Fruit fly (Drosophila melanogaster) whole organism, wandering third instar larva: ENCODE data around the gene CG11345.

Experiments
- Abd-B ChIP-seq: fragments of >200 bp; optimal IDR thresholded peaks from 2 replicates; lab custom pipeline; 2017; ENCODE audit warnings: missing biosample characterization, missing genetic modification characterization
- CG32264 ChIP-seq: fragments of 200-800 bp; sonication (Bioruptor generic); optimal IDR thresholded peaks from 2 replicates; lab custom pipeline; 2016; ENCODE audit warnings: missing biosample characterization, missing genetic modification characterization
- CG9705 ChIP-seq: fragments of 200-800 bp; sonication (Bioruptor generic); optimal IDR thresholded peaks from 2 replicates; lab custom pipeline; 2018; ENCODE audit warnings: missing biosample characterization, mild to moderate bottlenecking, missing genetic modification characterization
- CrebA ChIP-seq: fragments of 200-800 bp; sonication (Bioruptor generic); optimal IDR thresholded peaks from 2 replicates; lab custom pipeline; 2016; ENCODE audit warnings: missing biosample characterization, mild to moderate bottlenecking, missing genetic modification characterization, borderline replicate concordance
- Dif ChIP-seq: fragments of 200-275, 200-300 bp; sonication (Bioruptor generic); optimal IDR thresholded peaks from 2 replicates; lab custom pipeline; 2018; ENCODE audit warnings: missing biosample characterization, missing genetic modification characterization; ENCODE audit not compliant: partially characterized antibody
- GATAd ChIP-seq: sonication (Bioruptor generic); optimal IDR thresholded peaks from 2 replicates; lab custom pipeline; 2016; ENCODE audit warnings: missing biosample characterization, missing genetic modification characterization
- HLH106 ChIP-seq: fragments of 200-800 bp; optimal IDR thresholded peaks from 3 replicates; lab custom pipeline; 2019; ENCODE audit warnings: missing biosample characterization, mild to moderate bottlenecking, missing genetic modification characterization, moderate library complexity
- Hnf4 ChIP-seq: fragments of 200-800 bp; sonication (Bioruptor generic); optimal IDR thresholded peaks from 2 replicates; lab custom pipeline; 2016; ENCODE audit warnings: missing biosample characterization, mild to moderate bottlenecking, missing genetic modification characterization
- Hr78 ChIP-seq: fragments of >200 bp; optimal IDR thresholded peaks from 2 replicates; lab custom pipeline; 2017; ENCODE audit warnings: missing biosample characterization, missing genetic modification characterization
- Hr83 ChIP-seq: fragments of 200-300 bp; sonication (Bioruptor generic); optimal IDR thresholded peaks from 2 replicates; lab custom pipeline; 2016; ENCODE audit warnings: missing biosample characterization, mild to moderate bottlenecking, missing genetic modification characterization, moderate library complexity; ENCODE audit not compliant: poor library complexity, severe bottlenecking
- Jra ChIP-seq: sonication (Bioruptor generic); optimal IDR thresholded peaks from 2 replicates; lab custom pipeline; 2016; ENCODE audit warnings: missing biosample characterization, missing genetic modification characterization
- Myc ChIP-seq: fragments of >200 bp; optimal IDR thresholded peaks from 2 replicates; lab custom pipeline; 2017
- N ChIP-seq: fragments of >200 bp; optimal IDR thresholded peaks from 2 replicates; lab custom pipeline; 2018; ENCODE audit warnings: missing biosample characterization, missing external identifiers, missing genetic modification characterization
- Rel ChIP-seq, 2 experiments: fragments of 200-800 bp; sonication (Bioruptor generic) in 1 of 2; optimal IDR thresholded peaks; 2 replicates in 1 of 2; 3 replicates in 1 of 2; lab custom pipeline; 2016 to 2019; ENCODE audit warnings: mild to moderate bottlenecking in 2 of 2, missing biosample characterization in 2 of 2, missing genetic modification characterization in 2 of 2, moderate library complexity in 1 of 2
- Sp1 ChIP-seq: fragments of 200-800 bp; sonication (Bioruptor generic); optimal IDR thresholded peaks from 3 replicates; lab custom pipeline; 2019; ENCODE audit warnings: missing biosample characterization, mild to moderate bottlenecking, missing genetic modification characterization, moderate library complexity
- Vsx2 ChIP-seq: fragments of 200-300, 225-300 bp; sonication (Bioruptor generic); optimal IDR thresholded peaks from 2 replicates; lab custom pipeline; 2018; ENCODE audit warnings: missing biosample characterization, missing genetic modification characterization; ENCODE audit not compliant: partially characterized antibody
- br ChIP-seq: fragments of 200-800 bp; sonication (Bioruptor generic); optimal IDR thresholded peaks from 2 replicates; lab custom pipeline; 2016; ENCODE audit warnings: missing biosample characterization, missing genetic modification characterization
- brk ChIP-seq: fragments of 200-800 bp; sonication (Bioruptor generic); optimal IDR thresholded peaks from 2 replicates; lab custom pipeline; 2016; ENCODE audit warnings: missing biosample characterization, mild to moderate bottlenecking, missing genetic modification characterization
- dl ChIP-seq, 2 experiments: fragments of 175-275, 200-275 bp in 1 of 2; fragments of 200-275 bp in 1 of 2; sonication (Bioruptor generic); optimal IDR thresholded peaks; lab custom pipeline; 2018; ENCODE audit warnings: mild to moderate bottlenecking in 2 of 2, missing biosample characterization in 2 of 2, missing genetic modification characterization in 2 of 2, moderate library complexity in 2 of 2; ENCODE audit not compliant: partially characterized antibody in 2 of 2, insufficient read depth in 1 of 2
- dsf ChIP-seq: sonication (Bioruptor generic); optimal IDR thresholded peaks from 2 replicates; lab custom pipeline; 2016; ENCODE audit warnings: missing biosample characterization, missing genetic modification characterization, borderline replicate concordance
- ey ChIP-seq: fragments of 200-800 bp; sonication (Bioruptor generic); optimal IDR thresholded peaks from 2 replicates; lab custom pipeline; 2016; ENCODE audit warnings: missing biosample characterization, missing genetic modification characterization
- fru ChIP-seq: fragments of 200-800 bp; sonication (Bioruptor generic); optimal IDR thresholded peaks from 3 replicates; lab custom pipeline; 2016; ENCODE audit warnings: missing biosample characterization, mild to moderate bottlenecking, missing genetic modification characterization
- h ChIP-seq: fragments of 200-800 bp; sonication (Bioruptor generic); optimal IDR thresholded peaks from 3 replicates; lab custom pipeline; 2016; ENCODE audit warnings: missing biosample characterization, mild to moderate bottlenecking, missing genetic modification characterization
- jim ChIP-seq: fragments of 175-275, 200-325 bp; sonication (Bioruptor generic); optimal IDR thresholded peaks from 2 replicates; lab custom pipeline; 2016; ENCODE audit warnings: missing biosample characterization, mild to moderate bottlenecking, missing genetic modification characterization
- lola ChIP-seq: fragments of >200 bp; optimal IDR thresholded peaks from 2 replicates; lab custom pipeline; 2017; ENCODE audit warnings: missing biosample characterization, missing genetic modification characterization
- psq ChIP-seq: fragments of 200-800 bp; sonication (Bioruptor generic); optimal IDR thresholded peaks from 3 replicates; lab custom pipeline; 2017; ENCODE audit warnings: missing biosample characterization, mild to moderate bottlenecking, missing genetic modification characterization, moderate library complexity
- rgr ChIP-seq: fragments of 200-800 bp; sonication (Bioruptor generic); optimal IDR thresholded peaks from 3 replicates; lab custom pipeline; 2016; ENCODE audit warnings: missing biosample characterization, mild to moderate bottlenecking, missing genetic modification characterization
- sage ChIP-seq: fragments of 200-800 bp; sonication (Bioruptor generic); optimal IDR thresholded peaks from 2 replicates; lab custom pipeline; 2016; ENCODE audit warnings: missing biosample characterization, mild to moderate bottlenecking, missing genetic modification characterization
- sv ChIP-seq: fragments of 200-800 bp; sonication (Bioruptor generic); optimal IDR thresholded peaks from 3 replicates; lab custom pipeline; 2016; ENCODE audit warnings: missing biosample characterization, missing genetic modification characterization
- usp ChIP-seq: fragments of >200 bp; optimal IDR thresholded peaks from 2 replicates; lab custom pipeline; 2017; ENCODE audit warnings: missing biosample characterization, missing genetic modification characterization

CG11345 gene

DNA sequence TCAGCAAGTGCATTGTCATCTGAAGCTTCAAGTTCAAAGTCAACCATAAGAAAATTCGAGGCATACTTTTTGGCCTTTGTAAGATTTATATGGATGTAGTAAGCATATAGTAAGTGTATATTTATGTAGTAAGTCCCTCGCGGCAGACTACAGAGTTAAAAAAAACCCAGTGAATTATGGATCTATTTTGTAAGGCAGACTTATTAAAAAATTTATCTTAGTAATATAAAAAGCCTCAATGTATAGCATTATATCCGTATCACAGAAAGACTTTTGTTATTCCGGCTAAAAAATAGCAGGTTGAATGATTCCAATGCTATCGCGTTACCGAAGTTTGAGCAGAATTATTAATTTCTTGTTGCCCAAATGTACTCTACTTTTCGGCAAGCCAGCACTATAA, 26.7 kb upstream of the CG11345 start:
- TF ChIP-seq N (peak; percentile 27), GATAd (no peak), Myc (lab: Kevin White, UChicago) (peak; percentile 50), brk (no peak)

DNA sequence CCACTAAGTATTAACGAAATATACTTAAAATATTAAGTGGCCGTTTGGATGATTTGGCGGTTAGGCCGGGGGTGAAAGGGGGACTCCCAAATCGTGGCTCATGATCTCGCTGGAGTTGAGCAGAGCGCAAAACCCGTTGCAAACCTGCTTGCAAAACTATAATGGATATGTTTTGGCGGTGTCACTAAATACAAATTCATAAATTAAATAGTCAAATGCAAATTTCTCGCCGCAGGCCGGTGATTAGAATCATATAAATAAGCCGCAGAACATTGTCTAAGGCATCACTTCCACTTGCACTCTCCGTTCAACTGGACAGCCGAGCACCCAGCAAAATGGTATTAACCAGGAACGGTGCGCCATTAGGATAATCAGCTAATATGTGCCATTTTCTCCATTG, 24.5 kb upstream of the CG11345 start, which contains the start of gene CG11350:
CG11350 (plus strand) TSS at position 301 of the 400 bp plus-strand sequence.
- TF ChIP-seq sage = no peak
- no peak for TF ChIP-seq Jra (GFP tag; lab: Kevin White, UChicago)
- TF ChIP-seq Sp1 (GFP tag; lab: Kevin White, UChicago) = no peak
- no peak for TF ChIP-seq CrebA
- no peak for TF ChIP-seq N
- TF ChIP-seq h (GFP tag; lab: Kevin White, UChicago) = no peak
- no peak for TF ChIP-seq Vsx2
- TF ChIP-seq CG9705 = no peak
- no peak for TF ChIP-seq jim
- TF ChIP-seq usp (GFP tag; lab: Kevin White, UChicago) = no peak
- TF ChIP-seq sv (GFP tag; lab: Kevin White, UChicago) = no peak
- TF ChIP-seq Hr78 (GFP tag; lab: Kevin White, UChicago) = no peak

DNA sequence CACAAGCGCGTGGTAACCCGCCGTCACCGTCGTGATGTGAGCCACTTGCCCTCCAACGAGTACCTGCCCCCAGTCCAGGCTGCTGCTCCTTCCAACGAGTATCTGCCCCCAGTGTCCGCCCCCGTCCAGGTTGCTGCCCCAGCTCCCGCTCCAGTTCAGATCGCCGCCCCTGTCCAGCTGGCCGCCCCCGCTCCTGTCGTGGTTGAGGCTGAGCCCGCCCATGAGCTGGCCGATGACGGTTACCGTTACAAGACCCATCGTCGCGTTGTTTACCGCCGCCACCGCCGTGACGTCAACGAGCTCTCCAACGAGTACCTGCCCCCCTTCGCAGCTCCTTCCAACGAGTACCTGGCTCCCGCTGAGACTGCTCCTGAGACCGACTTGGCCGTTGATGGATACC, 22.8 kb upstream of the CG11345 start:
- TF ChIP-seq CG32264 (GFP tag; lab: Kevin White, UChicago) = no peak
- TF ChIP-seq rgr (GFP tag; lab: Kevin White, UChicago) = no peak
- no peak for TF ChIP-seq dsf
- TF ChIP-seq CrebA = no peak
- TF ChIP-seq Dif (GFP tag; lab: Kevin White, UChicago) = no peak
- no peak for TF ChIP-seq jim
- TF ChIP-seq GATAd = no peak
- TF ChIP-seq Abd-B = no peak
- TF ChIP-seq psq (GFP tag; lab: Kevin White, UChicago) = no peak
- no peak for TF ChIP-seq Hnf4 (GFP tag; lab: Kevin White, UChicago)
- TF ChIP-seq usp (GFP tag; lab: Kevin White, UChicago) = no peak
- TF ChIP-seq fru (GFP tag; lab: Kevin White, UChicago) = no peak
- no peak for TF ChIP-seq lola (GFP tag; lab: Kevin White, UChicago)
- TF ChIP-seq Hr83 (GFP tag; lab: Kevin White, UChicago) = no peak
- no peak for TF ChIP-seq Rel (GFP tag; optimal IDR thresholded peaks at IDR 0.05; lab: Kevin White, UChicago)
- no peak for TF ChIP-seq Rel (tag; optimal IDR thresholded peaks at IDR 0.05; lab: Kevin White, UChicago)

DNA sequence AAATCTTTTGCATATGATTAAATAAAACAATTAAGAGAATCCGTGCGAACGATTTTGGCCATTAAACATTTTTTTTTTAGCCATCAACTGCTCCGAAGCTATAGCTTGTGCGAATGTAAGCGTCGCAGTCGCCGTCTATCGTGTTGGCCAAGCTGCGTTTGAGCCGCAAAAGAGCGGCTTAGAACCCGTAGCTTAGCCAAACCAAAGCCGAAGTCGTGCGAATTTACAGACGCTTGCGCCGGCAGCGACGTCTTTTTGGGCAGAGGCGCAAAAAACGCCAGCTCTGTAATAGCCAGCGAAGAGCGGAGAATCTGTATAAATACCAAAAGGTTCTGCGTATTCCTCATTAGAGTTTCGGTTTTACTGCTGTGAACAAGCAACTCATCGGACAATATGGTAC, 22.0 kb upstream of the CG11345 start, which contains the start of gene CG7465:
CG7465 (plus strand) TSS at position 346 of the 400 bp plus-strand sequence.
- TF ChIP-seq CG32264 (GFP tag; lab: Kevin White, UChicago) (no peak), sage (no peak), jim (no peak)

DNA sequence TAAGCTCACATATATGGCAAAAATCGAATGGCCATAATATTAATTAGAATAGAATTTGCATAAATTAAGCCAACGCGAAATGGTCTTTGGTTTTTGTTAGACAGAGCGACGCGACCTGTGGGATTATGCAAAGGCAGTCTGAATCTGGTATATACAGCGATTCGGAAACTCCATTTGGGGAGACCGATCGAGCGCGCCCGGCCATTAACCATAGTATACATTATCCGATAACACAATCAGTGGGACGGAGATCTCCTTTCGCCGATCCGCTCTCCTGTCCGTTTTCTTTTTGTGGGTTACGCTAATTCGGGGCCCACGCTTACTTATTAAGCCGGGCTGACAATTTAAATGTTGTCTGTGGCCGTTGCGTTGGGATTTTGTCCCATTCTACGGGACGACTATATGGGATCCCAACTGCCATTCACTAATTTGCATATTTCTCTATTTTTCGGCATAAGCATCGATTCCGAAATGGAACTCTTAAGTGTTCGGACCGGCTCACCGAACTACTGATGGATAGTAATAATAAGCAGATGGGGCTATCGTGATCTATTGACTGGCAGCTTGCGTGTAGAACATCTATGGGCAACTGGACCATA, 19.8 kb upstream of the CG11345 start:
- TF ChIP-seq rgr (GFP tag; lab: Kevin White, UChicago) = no peak
- no peak for TF ChIP-seq Sp1 (GFP tag; lab: Kevin White, UChicago)
- no peak for TF ChIP-seq N
- no peak for TF ChIP-seq ey (GFP tag; lab: Kevin White, UChicago)
- no peak for TF ChIP-seq HLH106 (tag; lab: Kevin White, UChicago)
- no peak for TF ChIP-seq dl (GFP tag; optimal IDR thresholded peaks at IDR 0.05; lab: Kevin White, UChicago; ENCODE audit: insufficient read depth in 1 of 2, partially characterized antibody in 2 of 2)
- TF ChIP-seq br (GFP tag; lab: Kevin White, UChicago) = no peak
- TF ChIP-seq CrebA = no peak
- TF ChIP-seq jim = no peak
- no peak for TF ChIP-seq Hr83 (GFP tag; lab: Kevin White, UChicago)
- TF ChIP-seq psq (GFP tag; lab: Kevin White, UChicago) = no peak
- no peak for TF ChIP-seq Dif (GFP tag; lab: Kevin White, UChicago)
- no peak for TF ChIP-seq dsf
